Fruit fly (Drosophila melanogaster) whole organism, embryonic: Measurements from ENCODE around the gene CG18858.

Experiments used
- B-H2 ChIP-seq: fragments of 200-800 bp; sonication (Bioruptor generic); optimal IDR thresholded peaks from 2 replicates; lab custom pipeline; 2018; ENCODE audit warnings: missing biosample characterization, mild to moderate bottlenecking, missing genetic modification characterization
- Blimp-1 ChIP-seq: fragments of 200-800 bp; sonication (Bioruptor generic); optimal IDR thresholded peaks from 3 replicates; lab custom pipeline; 2018; ENCODE audit warnings: missing biosample characterization, missing genetic modification characterization, mild to moderate bottlenecking, moderate library complexity, missing genetic modification reagents
- BtbVII ChIP-seq: fragments of 200-800 bp; sonication (Bioruptor generic); optimal IDR thresholded peaks from 3 replicates; lab custom pipeline; 2017; ENCODE audit warnings: missing biosample characterization, mild to moderate bottlenecking, missing genetic modification characterization
- CG10274 ChIP-seq: fragments of 200-800 bp; sonication (Bioruptor generic); optimal IDR thresholded peaks from 3 replicates; lab custom pipeline; 2017; ENCODE audit warnings: missing biosample characterization, mild to moderate bottlenecking, missing genetic modification characterization
- CG12659 ChIP-seq: fragments of 200-800 bp; sonication (Bioruptor generic); optimal IDR thresholded peaks from 3 replicates; lab custom pipeline; 2017; ENCODE audit warnings: mild to moderate bottlenecking, missing biosample characterization, missing genetic modification reagents, missing genetic modification characterization
- CG13424 ChIP-seq: fragments of 200-800 bp; sonication (Bioruptor generic); optimal IDR thresholded peaks from 2 replicates; lab custom pipeline; 2019; ENCODE audit warnings: missing biosample characterization, mild to moderate bottlenecking, missing genetic modification characterization, moderate library complexity
- CG14050 ChIP-seq: fragments of 200-800 bp; sonication (Bioruptor generic); IDR thresholded peaks from 3 replicates; pipeline ENCODE4 v1.3.6; 2022; ENCODE audit warnings: missing biosample characterization, missing genetic modification characterization
- CG14710 ChIP-seq: fragments of 200-800 bp; sonication (Bioruptor generic); optimal IDR thresholded peaks from 3 replicates; lab custom pipeline; 2019; ENCODE audit warnings: missing biosample characterization, mild to moderate bottlenecking, missing genetic modification characterization, moderate library complexity
- CG16863 ChIP-seq: fragments of 200-800 bp; sonication (Bioruptor generic); optimal IDR thresholded peaks from 3 replicates; lab custom pipeline; 2016; ENCODE audit warnings: missing biosample characterization, missing genetic modification characterization
- CG17186 ChIP-seq: fragments of 200-800 bp; sonication (Bioruptor generic); optimal IDR thresholded peaks from 3 replicates; lab custom pipeline; 2017; ENCODE audit warnings: missing biosample characterization, missing genetic modification reagents, missing genetic modification characterization
- CG2889 ChIP-seq: fragments of 200-800 bp; sonication (Bioruptor generic); IDR thresholded peaks from 3 replicates; pipeline ENCODE4 v1.3.6; 2022; ENCODE audit warnings: missing biosample characterization, missing genetic modification characterization
- CG32772 ChIP-seq: fragments of 200-800 bp; sonication (Bioruptor generic); IDR thresholded peaks from 2 replicates; pipeline ENCODE4 v1.3.6; 2022; ENCODE audit warnings: missing biosample characterization, missing genetic modification characterization
- CG4328 ChIP-seq: fragments of 200-800 bp; sonication (Bioruptor generic); optimal IDR thresholded peaks from 3 replicates; lab custom pipeline; 2017; ENCODE audit warnings: missing biosample characterization, missing genetic modification reagents, missing genetic modification characterization
- CG4360 ChIP-seq: fragments of 200-800 bp; sonication (Bioruptor generic); IDR thresholded peaks from 2 replicates; pipeline ENCODE4 v1.3.6; 2022; ENCODE audit warnings: missing biosample characterization, missing genetic modification characterization
- CG4854 ChIP-seq: fragments of 200-800 bp; sonication (Bioruptor generic); optimal IDR thresholded peaks from 2 replicates; lab custom pipeline; 2016; ENCODE audit warnings: missing biosample characterization, missing genetic modification characterization, inconsistent platforms
- CG9932 ChIP-seq: fragments of 200-800 bp; sonication (Bioruptor generic); IDR thresholded peaks from 2 replicates; pipeline ENCODE4 v1.3.6; 2022; ENCODE audit warnings: missing biosample characterization, missing genetic modification characterization
- CoRest ChIP-seq: fragments of 200-800 bp; sonication (Bioruptor generic); optimal IDR thresholded peaks from 3 replicates; lab custom pipeline; 2018; ENCODE audit warnings: missing biosample characterization, mild to moderate bottlenecking, missing genetic modification characterization, moderate library complexity
- HLHmδ ChIP-seq: fragments of 200-800 bp; sonication (Bioruptor generic); optimal IDR thresholded peaks from 2 replicates; lab custom pipeline; 2018; ENCODE audit warnings: missing biosample characterization, mild to moderate bottlenecking, missing genetic modification characterization, moderate library complexity
- Hr51 ChIP-seq, 2 experiments: fragments of 200-800 bp; sonication (Bioruptor generic); optimal IDR thresholded peaks; 2 replicates in 1 of 2; 3 replicates in 1 of 2; lab custom pipeline; 2016 to 2018; ENCODE audit warnings: missing biosample characterization in 2 of 2, missing genetic modification characterization in 2 of 2, mild to moderate bottlenecking in 1 of 2, moderate library complexity in 1 of 2
- MTF-1 ChIP-seq: fragments of 200-800 bp; sonication (Bioruptor generic); optimal IDR thresholded peaks from 2 replicates; lab custom pipeline; 2018; ENCODE audit warnings: missing biosample characterization, mild to moderate bottlenecking, missing genetic modification characterization, borderline replicate concordance
- Med ChIP-seq: fragments of 200-800 bp; sonication (Bioruptor generic); peaks from one replicate; lab custom pipeline; 2016; ENCODE audit warnings: missing biosample characterization, missing genetic modification characterization, mild to moderate bottlenecking, inconsistent platforms, moderate library complexity
- Nf-YC ChIP-seq: fragments of 200-800 bp; optimal IDR thresholded peaks from 3 replicates; lab custom pipeline; 2019; ENCODE audit warnings: missing biosample characterization, mild to moderate bottlenecking, missing genetic modification characterization, moderate library complexity
- Opbp ChIP-seq: fragments of 200-800 bp; sonication (Bioruptor generic); IDR thresholded peaks from 3 replicates; pipeline ENCODE4 v1.3.6; 2022; ENCODE audit warnings: missing biosample characterization, missing genetic modification characterization; ENCODE audit not compliant: partially characterized antibody
- Poxn ChIP-seq: fragments of 200-800 bp; sonication (Bioruptor generic); IDR thresholded peaks from 2 replicates; pipeline ENCODE4 v1.3.6; 2022; ENCODE audit warnings: missing biosample characterization, missing genetic modification characterization
- Scr ChIP-seq: fragments of 200-800 bp; sonication (Bioruptor generic); IDR thresholded peaks from 2 replicates; pipeline ENCODE4 v1.3.6; 2022; ENCODE audit warnings: missing biosample characterization, missing genetic modification characterization; ENCODE audit not compliant: partially characterized antibody
- Tbp ChIP-seq: fragments of >200 bp; optimal IDR thresholded peaks from 2 replicates; lab custom pipeline; 2018; ENCODE audit warnings: missing biosample characterization, missing genetic modification characterization
- Usf ChIP-seq: fragments of 200-800 bp; sonication (Bioruptor generic); optimal IDR thresholded peaks from 2 replicates; lab custom pipeline; 2017; ENCODE audit warnings: missing genotype, missing biosample characterization, missing genetic modification characterization
- Vsx1 ChIP-seq: fragments of 200-800 bp; sonication (Bioruptor generic); optimal IDR thresholded peaks from 2 replicates; lab custom pipeline; 2017; ENCODE audit warnings: missing biosample characterization, mild to moderate bottlenecking, missing genetic modification characterization, missing genetic modification reagents
- bowl ChIP-seq: fragments of 200-800 bp; sonication (Bioruptor generic); IDR thresholded peaks from 2 replicates; pipeline ENCODE4 v1.3.6; 2022; ENCODE audit warnings: missing biosample characterization, missing genetic modification characterization
- chn ChIP-seq: fragments of 200-800 bp; sonication (Bioruptor generic); optimal IDR thresholded peaks from 2 replicates; lab custom pipeline; 2016; ENCODE audit warnings: missing biosample characterization, missing genetic modification characterization
- crc ChIP-seq: fragments of 200-800 bp; sonication (Bioruptor generic); optimal IDR thresholded peaks from 2 replicates; lab custom pipeline; 2016; ENCODE audit warnings: missing biosample characterization, missing genetic modification characterization
- da ChIP-seq: fragments of 200-800 bp; sonication (Bioruptor generic); optimal IDR thresholded peaks from 2 replicates; lab custom pipeline; 2016; ENCODE audit warnings: missing biosample characterization, missing genetic modification characterization
- disco-r ChIP-seq: fragments of 200-800 bp; sonication (Bioruptor generic); optimal IDR thresholded peaks from 2 replicates; lab custom pipeline; 2016; ENCODE audit warnings: missing biosample characterization, missing genetic modification characterization
- ems ChIP-seq: fragments of 200-800 bp; sonication (Bioruptor generic); optimal IDR thresholded peaks from 3 replicates; lab custom pipeline; 2016; ENCODE audit warnings: missing biosample characterization, missing genetic modification characterization
- fd3F ChIP-seq: fragments of 200-800 bp; sonication (Bioruptor generic); optimal IDR thresholded peaks from 2 replicates; lab custom pipeline; 2018; ENCODE audit warnings: missing biosample characterization, mild to moderate bottlenecking, missing genetic modification characterization, moderate library complexity
- fd96Cb ChIP-seq: fragments of 200-800 bp; sonication (Bioruptor generic); optimal IDR thresholded peaks from 2 replicates; lab custom pipeline; 2018; ENCODE audit warnings: missing biosample characterization, mild to moderate bottlenecking, missing genetic modification characterization, moderate library complexity
- kay ChIP-seq: fragments of 200-800 bp; sonication (Bioruptor generic); optimal IDR thresholded peaks from 2 replicates; lab custom pipeline; 2016; ENCODE audit warnings: missing biosample characterization, missing genetic modification characterization
- lilli ChIP-seq: fragments of 200-800 bp; sonication (Bioruptor generic); optimal IDR thresholded peaks from 3 replicates; lab custom pipeline; 2016; ENCODE audit warnings: missing biosample characterization, missing genetic modification characterization
- lmd ChIP-seq: fragments of 200-800 bp; sonication (Bioruptor generic); IDR thresholded peaks from 2 replicates; pipeline ENCODE4 v1.3.6; 2022; ENCODE audit warnings: missing biosample characterization, missing genetic modification characterization
- lola ChIP-seq, 3 experiments: fragments of >200 bp in 2 of 3; fragments of 200-800 bp in 1 of 3; sonication (Bioruptor generic) in 1 of 3; optimal IDR thresholded peaks; 2 replicates each; lab custom pipeline; 2017 to 2019; ENCODE audit warnings: missing biosample characterization in 3 of 3, missing genetic modification characterization in 3 of 3, mild to moderate bottlenecking in 1 of 3, moderate library complexity in 1 of 3
- lov ChIP-seq, 2 experiments: fragments of 200-800 bp in 1 of 2; fragments of >200 bp in 1 of 2; sonication (Bioruptor generic) in 1 of 2; IDR thresholded peaks in 1 of 2; optimal IDR thresholded peaks in 1 of 2; 2 replicates in 1 of 2; 3 replicates in 1 of 2; pipeline versions ENCODE4 v1.3.6 to Lab custom; 2017 to 2022; ENCODE audit warnings: missing biosample characterization in 1 of 2, missing genetic modification characterization in 1 of 2
- oc ChIP-seq: fragments of 200-800 bp; sonication (Bioruptor generic); optimal IDR thresholded peaks from 2 replicates; lab custom pipeline; 2018; ENCODE audit warnings: missing biosample characterization, mild to moderate bottlenecking, missing genetic modification characterization, moderate library complexity
- phol ChIP-seq: fragments of 200-800 bp; sonication (Bioruptor generic); optimal IDR thresholded peaks from 3 replicates; lab custom pipeline; 2018; ENCODE audit warnings: missing biosample characterization, mild to moderate bottlenecking, missing genetic modification characterization, moderate library complexity
- run ChIP-seq: fragments of 200-800 bp; sonication (Bioruptor generic); optimal IDR thresholded peaks from 3 replicates; lab custom pipeline; 2018; ENCODE audit warnings: missing biosample characterization, mild to moderate bottlenecking, missing genetic modification characterization
- tap ChIP-seq: fragments of 200-800 bp; optimal IDR thresholded peaks from 3 replicates; lab custom pipeline; 2019; ENCODE audit warnings: missing biosample characterization, mild to moderate bottlenecking, missing genetic modification characterization, moderate library complexity
- tio ChIP-seq: fragments of 200-800 bp; sonication (Bioruptor generic); optimal IDR thresholded peaks from 2 replicates; lab custom pipeline; 2017; ENCODE audit warnings: missing biosample characterization, missing genetic modification characterization, inconsistent platforms
- ttk ChIP-seq: fragments of 200-800 bp; sonication (Bioruptor generic); IDR thresholded peaks from 2 replicates; pipeline ENCODE4 v2.1.2; 2022; ENCODE audit warnings: missing biosample characterization, missing genetic modification characterization
- vnd ChIP-seq: fragments of 200-800 bp; sonication (Bioruptor generic); IDR thresholded peaks from 3 replicates; pipeline ENCODE4 v1.3.6; 2022; ENCODE audit warnings: missing biosample characterization, missing genetic modification characterization; ENCODE audit not compliant: partially characterized antibody

CG18858 gene

dm6 chr2L:20478549-20479238 is 19.8 kb upstream of the CG18858 start (continued):
- 0 out of 2 replicates have a peak, but pooled peaks have one; percentile 11 for TF ChIP-seq lmd (GFP tag; lab: Robert Waterston, UW)
- no peak for TF ChIP-seq Nf-YC (tag; lab: Kevin White, UChicago)
- TF ChIP-seq Tbp (GFP tag; lab: Kevin White, UChicago): no peak
- no peak for TF ChIP-seq CG10274 (GFP tag; lab: Kevin White, UChicago)
- TF ChIP-seq lola (GFP tag; optimal IDR thresholded peaks at IDR 0.05; lab: Kevin White, UChicago): peak in 1 of 3 experiments; percentile 36
- TF ChIP-seq CG9932 (GFP tag; lab: Robert Waterston, UW): no peak
- TF ChIP-seq Usf (GFP tag; lab: Kevin White, UChicago): no peak
- peak; percentile 43 for TF ChIP-seq phol
- TF ChIP-seq Opbp (GFP tag; lab: Robert Waterston, UW): no peak
- 0 out of 3 replicates have a peak, but pooled peaks have one; percentile 16 for TF ChIP-seq CG14050 (GFP tag; lab: Robert Waterston, UW)
- no peak for TF ChIP-seq CG4854 (GFP tag; lab: Kevin White, UChicago)
- TF ChIP-seq ttk: no peak
- no peak for TF ChIP-seq CG2889
- no peak for TF ChIP-seq tap (tag; lab: Kevin White, UChicago)
- peak; percentile 47 for TF ChIP-seq CoRest (tag; lab: Kevin White, UChicago)
- TF ChIP-seq CG14710: peak; percentile 2
- TF ChIP-seq Blimp-1 (GFP tag; lab: Kevin White, UChicago): peak; percentile 28
- no peak for TF ChIP-seq Poxn (GFP tag; lab: Robert Waterston, UW)
- TF ChIP-seq CG4328 (GFP tag; lab: Kevin White, UChicago): no peak
- no peak for TF ChIP-seq fd96Cb (tag; lab: Kevin White, UChicago)
- TF ChIP-seq MTF-1 (GFP tag; lab: Kevin White, UChicago): peak; percentile 70
- TF ChIP-seq CG32772 (GFP tag; lab: Robert Waterston, UW): 0 out of 2 replicates have a peak, but pooled peaks have one; percentile 9
- no peak for TF ChIP-seq da (GFP tag; lab: Kevin White, UChicago)
- TF ChIP-seq ems: no peak
- TF ChIP-seq Med: peak; percentile 46
- no peak for TF ChIP-seq crc
- TF ChIP-seq CG17186 (GFP tag; lab: Kevin White, UChicago): no peak
- no peak for TF ChIP-seq CG16863 (GFP tag; lab: Kevin White, UChicago)
- no peak for TF ChIP-seq HLHmδ (GFP tag; lab: Kevin White, UChicago)
- no peak for TF ChIP-seq CG4360
- TF ChIP-seq Scr: no peak
- no peak for TF ChIP-seq run (tag; lab: Kevin White, UChicago)
- peak in 1 of 2 experiments; percentile 51 for TF ChIP-seq Hr51 (GFP tag; optimal IDR thresholded peaks at IDR 0.05; lab: Kevin White, UChicago)
- no peak for TF ChIP-seq Vsx1 (GFP tag; lab: Kevin White, UChicago)
- TF ChIP-seq kay (GFP tag; lab: Kevin White, UChicago): no peak
- TF ChIP-seq bowl (GFP tag; lab: Robert Waterston, UW): no peak
- no peak for TF ChIP-seq fd3F
- TF ChIP-seq lov (optimal IDR thresholded peaks at IDR 0.05; lab: Kevin White, UChicago): no peak
- TF ChIP-seq lov (GFP tag; IDR thresholded peaks at IDR 0.05; lab: Robert Waterston, UW): no peak
- TF ChIP-seq CG12659 (GFP tag; lab: Kevin White, UChicago): peak; percentile 14
- no peak for TF ChIP-seq B-H2
- TF ChIP-seq tio (GFP tag; lab: Kevin White, UChicago): no peak
- no peak for TF ChIP-seq oc
- no peak for TF ChIP-seq BtbVII (GFP tag; lab: Kevin White, UChicago)
- TF ChIP-seq vnd: no peak
- peak; percentile 24 for TF ChIP-seq CG13424
- TF ChIP-seq disco-r (GFP tag; lab: Kevin White, UChicago): no peak
- no peak for TF ChIP-seq chn (GFP tag; lab: Kevin White, UChicago)
- TF ChIP-seq lilli (GFP tag; lab: Kevin White, UChicago): no peak
